In the genomic region with DNA sequence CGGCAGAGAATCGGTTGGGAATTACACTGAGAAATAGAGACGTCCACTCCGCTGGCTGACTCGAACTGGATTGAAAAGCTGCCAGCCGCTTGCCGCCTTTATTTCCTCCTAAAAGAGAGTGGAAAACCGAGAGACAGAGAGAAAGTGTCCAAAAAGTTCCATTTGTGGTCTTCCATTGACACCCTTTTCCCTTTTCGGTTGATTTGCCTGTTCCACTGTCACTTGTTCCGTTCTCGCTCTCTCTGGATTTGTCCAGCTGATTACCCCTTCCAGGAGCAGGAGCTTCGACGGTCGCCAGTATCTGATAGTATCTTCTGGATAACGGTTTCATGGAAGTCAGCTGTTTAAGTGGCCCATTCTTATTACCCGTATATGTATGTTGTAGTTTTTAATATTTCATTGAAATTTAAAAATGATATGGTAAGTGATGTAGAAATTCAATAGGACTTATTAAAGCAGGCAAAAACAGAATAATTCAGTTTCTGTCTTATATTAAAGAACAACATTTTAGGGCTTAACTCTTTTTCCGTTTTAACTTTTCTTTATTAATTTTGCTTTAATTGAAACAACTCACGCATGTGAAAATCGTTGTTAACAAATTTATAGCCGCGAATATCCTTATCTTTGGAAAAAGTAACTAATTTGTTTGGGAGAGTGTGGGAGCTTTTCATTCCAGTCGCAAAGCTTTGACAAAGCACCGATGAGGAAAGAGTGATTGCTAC, we compare ENCODE assay signal across 1 fruit fly cellular context.
A peak's percentile ranks its signal among the peaks of the same experiment; 100 is the strongest.
TF ChIP-seq lines count a peak whose summit lies in the region.

Gene Slob (minus strand): TSS at position 51 of the 722 bp plus-strand sequence.

TF ChIP-seq in whole organism, embryonic, 481 proteins besides CTCF, POLR2A, EP300 and RAD21 (continued from another document and continues in another):
- TF ChIP-seq NfI (GFP tag; optimal IDR thresholded peaks at IDR 0.05; lab: Kevin White, UChicago), result no peak
- no peak for TF ChIP-seq her (GFP tag; optimal IDR thresholded peaks at IDR 0.05; lab: Kevin White, UChicago)
- peak; percentile 15 for TF ChIP-seq phol (tag; optimal IDR thresholded peaks at IDR 0.05; lab: Kevin White, UChicago)
- no peak for TF ChIP-seq lilli (GFP tag; optimal IDR thresholded peaks at IDR 0.05; lab: Kevin White, UChicago)
- no peak for TF ChIP-seq CG2116 (GFP tag; optimal IDR thresholded peaks at IDR 0.05; lab: Kevin White, UChicago)
- TF ChIP-seq CG16779 (GFP tag; IDR thresholded peaks at IDR 0.05; lab: Robert Waterston, UW), result no peak
- peak; percentile 45 for TF ChIP-seq Meics (GFP tag; optimal IDR thresholded peaks at IDR 0.05; lab: Kevin White, UChicago)
- TF ChIP-seq yki (optimal IDR thresholded peaks at IDR 0.05; lab: Kevin White, UChicago), result no peak
- no peak for TF ChIP-seq btn (GFP tag; optimal IDR thresholded peaks at IDR 0.05; lab: Kevin White, UChicago)
- TF ChIP-seq Sox102F (GFP tag; optimal IDR thresholded peaks at IDR 0.05; lab: Kevin White, UChicago), result peak; percentile 8
- no peak for TF ChIP-seq CG14965 (GFP tag; optimal IDR thresholded peaks at IDR 0.05; lab: Kevin White, UChicago; ENCODE audit: borderline replicate concordance)
- no peak for TF ChIP-seq CG10267 (tag; optimal IDR thresholded peaks at IDR 0.05; lab: Kevin White, UChicago)
- TF ChIP-seq Sox100B (GFP tag; optimal IDR thresholded peaks at IDR 0.05; lab: Kevin White, UChicago), result peak; percentile 2
- TF ChIP-seq HLH3B (GFP tag; IDR thresholded peaks at IDR 0.05; lab: Robert Waterston, UW), result no peak
- TF ChIP-seq Lhr (GFP tag; optimal IDR thresholded peaks at IDR 0.05; lab: Kevin White, UChicago), result no peak
- peak; percentile 44 for TF ChIP-seq CG10147 (GFP tag; optimal IDR thresholded peaks at IDR 0.05; lab: Kevin White, UChicago)
- no peak for TF ChIP-seq CG33213 (GFP tag; optimal IDR thresholded peaks at IDR 0.05; lab: Kevin White, UChicago)
- TF ChIP-seq CG5245 (GFP tag; optimal IDR thresholded peaks at IDR 0.05; lab: Kevin White, UChicago), result no peak
- peak; percentile 1 for TF ChIP-seq CG7556 (GFP tag; optimal IDR thresholded peaks at IDR 0.05; lab: Kevin White, UChicago)
- no peak for TF ChIP-seq Rfx (GFP tag; IDR thresholded peaks at IDR 0.05; lab: Robert Waterston, UW)
- peak; percentile 39 for TF ChIP-seq CG3281 (GFP tag; optimal IDR thresholded peaks at IDR 0.05; lab: Kevin White, UChicago)
- no peak for TF ChIP-seq CG17912 (GFP tag; optimal IDR thresholded peaks at IDR 0.05; lab: Kevin White, UChicago)
- no peak for TF ChIP-seq NK7.1 (GFP tag; optimal IDR thresholded peaks at IDR 0.05; lab: Kevin White, UChicago)
- no peak for TF ChIP-seq slbo (GFP tag; IDR thresholded peaks at IDR 0.05; lab: Robert Waterston, UW)
- no peak for TF ChIP-seq Tbp (GFP tag; optimal IDR thresholded peaks at IDR 0.05; lab: Kevin White, UChicago)
- TF ChIP-seq hbn (GFP tag; IDR thresholded peaks at IDR 0.05; lab: Robert Waterston, UW; ENCODE audit: partially characterized antibody), result no peak
- no peak for TF ChIP-seq CG5953 (GFP tag; IDR thresholded peaks at IDR 0.05; lab: Robert Waterston, UW)
- TF ChIP-seq CG1792 (GFP tag; optimal IDR thresholded peaks at IDR 0.05; lab: Kevin White, UChicago), result no peak
- TF ChIP-seq CG13624 (GFP tag; optimal IDR thresholded peaks at IDR 0.05; lab: Kevin White, UChicago), result no peak
- TF ChIP-seq dmrt99B (tag; optimal IDR thresholded peaks at IDR 0.05; lab: Kevin White, UChicago), result peak; percentile 30
- no peak for TF ChIP-seq Opbp (GFP tag; IDR thresholded peaks at IDR 0.05; lab: Robert Waterston, UW; ENCODE audit: partially characterized antibody)
- no peak for TF ChIP-seq gem (tag; optimal IDR thresholded peaks at IDR 0.05; lab: Kevin White, UChicago)
- no peak for TF ChIP-seq gro (GFP tag; optimal IDR thresholded peaks at IDR 0.05; lab: Kevin White, UChicago)
- no peak for TF ChIP-seq CG2875 (GFP tag; optimal IDR thresholded peaks at IDR 0.05; lab: Kevin White, UChicago)
- no peak for TF ChIP-seq ase (GFP tag; IDR thresholded peaks at IDR 0.05; lab: Robert Waterston, UW)
- no peak for TF ChIP-seq CG31224 (GFP tag; IDR thresholded peaks at IDR 0.05; lab: Robert Waterston, UW)
- TF ChIP-seq pho (GFP tag; optimal IDR thresholded peaks at IDR 0.05; lab: Kevin White, UChicago), result no peak
- peak; percentile 34 for TF ChIP-seq CG3995 (GFP tag; optimal IDR thresholded peaks at IDR 0.05; lab: Kevin White, UChicago)
- no peak for TF ChIP-seq slou (GFP tag; optimal IDR thresholded peaks at IDR 0.05; lab: Kevin White, UChicago)
- no peak for TF ChIP-seq Med (GFP tag; lab: Kevin White, UChicago)
- no peak for TF ChIP-seq amos (GFP tag; IDR thresholded peaks at IDR 0.05; lab: Robert Waterston, UW; ENCODE audit: partially characterized antibody)
- no peak for TF ChIP-seq CG6689 (GFP tag; IDR thresholded peaks at IDR 0.05; lab: Robert Waterston, UW)
- no peak for TF ChIP-seq CG9215 (GFP tag; IDR thresholded peaks at IDR 0.05; lab: Robert Waterston, UW)
- no peak for TF ChIP-seq Optix (GFP tag; IDR thresholded peaks at IDR 0.05; lab: Robert Waterston, UW)
- TF ChIP-seq CG30431 (GFP tag; optimal IDR thresholded peaks at IDR 0.05; lab: Kevin White, UChicago), result no peak
- no peak for TF ChIP-seq Dip3 (GFP tag; optimal IDR thresholded peaks at IDR 0.05; lab: Kevin White, UChicago)
- TF ChIP-seq Antp (GFP tag; optimal IDR thresholded peaks at IDR 0.05; lab: Kevin White, UChicago), result no peak
- TF ChIP-seq ATbp (GFP tag; optimal IDR thresholded peaks at IDR 0.05; lab: Kevin White, UChicago), result no peak
- TF ChIP-seq CG3163 (GFP tag; optimal IDR thresholded peaks at IDR 0.05; lab: Kevin White, UChicago), result no peak
- TF ChIP-seq CG31365 (tag; optimal IDR thresholded peaks at IDR 0.05; lab: Kevin White, UChicago), result no peak
- no peak for TF ChIP-seq bcd (GFP tag; optimal IDR thresholded peaks at IDR 0.05; lab: Kevin White, UChicago)
- TF ChIP-seq mam (GFP tag; optimal IDR thresholded peaks at IDR 0.05; lab: Kevin White, UChicago), result no peak
- TF ChIP-seq bab2 (GFP tag; optimal IDR thresholded peaks at IDR 0.05; lab: Kevin White, UChicago), result no peak
- peak; percentile 87 for TF ChIP-seq pfk (GFP tag; optimal IDR thresholded peaks at IDR 0.05; lab: Kevin White, UChicago)
- no peak for TF ChIP-seq dimm (GFP tag; IDR thresholded peaks at IDR 0.05; lab: Robert Waterston, UW)
- peak; percentile 6 for TF ChIP-seq BtbVII (GFP tag; optimal IDR thresholded peaks at IDR 0.05; lab: Kevin White, UChicago)
- no peak for TF ChIP-seq CG10209 (GFP tag; optimal IDR thresholded peaks at IDR 0.05; lab: Kevin White, UChicago)
- TF ChIP-seq CG1647 (GFP tag; optimal IDR thresholded peaks at IDR 0.05; lab: Kevin White, UChicago), result no peak
- TF ChIP-seq zfh2 (GFP tag; optimal IDR thresholded peaks at IDR 0.05; lab: Kevin White, UChicago), result no peak
- TF ChIP-seq CkIIα-i1 (GFP tag; IDR thresholded peaks at IDR 0.05; lab: Robert Waterston, UW), result no peak
- TF ChIP-seq CG15269 (tag; optimal IDR thresholded peaks at IDR 0.05; lab: Kevin White, UChicago), result no peak
- TF ChIP-seq CG11398 (GFP tag; optimal IDR thresholded peaks at IDR 0.05; lab: Kevin White, UChicago), result no peak
- no peak for TF ChIP-seq mld (GFP tag; IDR thresholded peaks at IDR 0.05; lab: Robert Waterston, UW; ENCODE audit: partially characterized antibody)
- no peak for TF ChIP-seq CG9817 (tag; optimal IDR thresholded peaks at IDR 0.05; lab: Kevin White, UChicago)
- TF ChIP-seq CG5180 (GFP tag; optimal IDR thresholded peaks at IDR 0.05; lab: Kevin White, UChicago), result no peak
- TF ChIP-seq CG10543 (GFP tag; optimal IDR thresholded peaks at IDR 0.05; lab: Kevin White, UChicago), result no peak
- TF ChIP-seq Lim3 (GFP tag; IDR thresholded peaks at IDR 0.05; lab: Robert Waterston, UW), result no peak
- no peak for TF ChIP-seq sima (GFP tag; optimal IDR thresholded peaks at IDR 0.05; lab: Kevin White, UChicago)
- TF ChIP-seq CrebB (tag; optimal IDR thresholded peaks at IDR 0.05; lab: Kevin White, UChicago), result no peak
- no peak for TF ChIP-seq Vsx1 (GFP tag; optimal IDR thresholded peaks at IDR 0.05; lab: Kevin White, UChicago)
- TF ChIP-seq CG30020 (tag; optimal IDR thresholded peaks at IDR 0.05; lab: Kevin White, UChicago), result no peak
- TF ChIP-seq E2f2 (GFP tag; IDR thresholded peaks at IDR 0.05; lab: Robert Waterston, UW), result no peak
- TF ChIP-seq sens (GFP tag; lab: Kevin White, UChicago), result peak; percentile 31
- no peak for TF ChIP-seq CG10959 (GFP tag; IDR thresholded peaks at IDR 0.05; lab: Robert Waterston, UW)
- no peak for TF ChIP-seq CG8944 (GFP tag; optimal IDR thresholded peaks at IDR 0.05; lab: Kevin White, UChicago)
- no peak for TF ChIP-seq gt (GFP tag; IDR thresholded peaks at IDR 0.05; lab: Robert Waterston, UW)
- no peak for TF ChIP-seq pnt (GFP tag; optimal IDR thresholded peaks at IDR 0.05; lab: Kevin White, UChicago)
- TF ChIP-seq bsh (GFP tag; optimal IDR thresholded peaks at IDR 0.05; lab: Kevin White, UChicago), result no peak
- no peak for TF ChIP-seq dm (GFP tag; optimal IDR thresholded peaks at IDR 0.05; lab: Kevin White, UChicago)
- no peak for TF ChIP-seq CG6765 (GFP tag; optimal IDR thresholded peaks at IDR 0.05; lab: Kevin White, UChicago)
- no peak for TF ChIP-seq ara (GFP tag; IDR thresholded peaks at IDR 0.05; lab: Robert Waterston, UW)
- TF ChIP-seq inv (GFP tag; IDR thresholded peaks at IDR 0.05; lab: Robert Waterston, UW; ENCODE audit: partially characterized antibody), result no peak
- no peak for TF ChIP-seq Hand (GFP tag; optimal IDR thresholded peaks at IDR 0.05; lab: Kevin White, UChicago)
- TF ChIP-seq Doc2 (GFP tag; IDR thresholded peaks at IDR 0.05; lab: Robert Waterston, UW), result no peak
- no peak for TF ChIP-seq toy (GFP tag; IDR thresholded peaks at IDR 0.05; lab: Robert Waterston, UW)
- no peak for TF ChIP-seq CG2199 (GFP tag; IDR thresholded peaks at IDR 0.05; lab: Robert Waterston, UW)
- TF ChIP-seq croc (GFP tag; conservative IDR thresholded peaks at IDR 0.05; lab: Robert Waterston, UW), result no peak
- TF ChIP-seq Fer1 (GFP tag; optimal IDR thresholded peaks at IDR 0.05; lab: Kevin White, UChicago), result peak; percentile 20
- TF ChIP-seq crc (GFP tag; optimal IDR thresholded peaks at IDR 0.05; lab: Kevin White, UChicago), result no peak
- no peak for TF ChIP-seq Side (GFP tag; optimal IDR thresholded peaks at IDR 0.05; lab: Kevin White, UChicago)
- TF ChIP-seq CG12659 (GFP tag; optimal IDR thresholded peaks at IDR 0.05; lab: Kevin White, UChicago), result no peak
- TF ChIP-seq Lpt (GFP tag; optimal IDR thresholded peaks at IDR 0.05; lab: Kevin White, UChicago), result no peak
- no peak for TF ChIP-seq peb (GFP tag; IDR thresholded peaks at IDR 0.05; lab: Robert Waterston, UW)
- TF ChIP-seq CG10979 (tag; optimal IDR thresholded peaks at IDR 0.05; lab: Kevin White, UChicago), result no peak
- no peak for TF ChIP-seq unpg (GFP tag; optimal IDR thresholded peaks at IDR 0.05; lab: Kevin White, UChicago)
- TF ChIP-seq Trl (optimal IDR thresholded peaks at IDR 0.05; lab: Kevin White, UChicago), result peak; percentile 4 to 47
- TF ChIP-seq Trl (GFP tag; optimal IDR thresholded peaks at IDR 0.05; lab: Kevin White, UChicago), result no peak
- TF ChIP-seq ac (GFP tag; optimal IDR thresholded peaks at IDR 0.05; lab: Kevin White, UChicago), result no peak
- no peak for TF ChIP-seq HmgZ (tag; optimal IDR thresholded peaks at IDR 0.05; lab: Kevin White, UChicago)
- TF ChIP-seq CG1233 (GFP tag; optimal IDR thresholded peaks at IDR 0.05; lab: Kevin White, UChicago), result no peak
- TF ChIP-seq wor (GFP tag; IDR thresholded peaks at IDR 0.05; lab: Robert Waterston, UW), result no peak
- no peak for TF ChIP-seq otp (GFP tag; IDR thresholded peaks at IDR 0.05; lab: Robert Waterston, UW)
- no peak for TF ChIP-seq Neu2 (GFP tag; optimal IDR thresholded peaks at IDR 0.05; lab: Kevin White, UChicago; ENCODE audit: borderline replicate concordance)
- no peak for TF ChIP-seq br (optimal IDR thresholded peaks at IDR 0.05; lab: Kevin White, UChicago)
- no peak for TF ChIP-seq YL-1 (GFP tag; optimal IDR thresholded peaks at IDR 0.05; lab: Kevin White, UChicago)
- peak; percentile 16 for TF ChIP-seq CG9727 (GFP tag; optimal IDR thresholded peaks at IDR 0.05; lab: Kevin White, UChicago)
- TF ChIP-seq Oaz (GFP tag; IDR thresholded peaks at IDR 0.05; lab: Robert Waterston, UW), result no peak
- TF ChIP-seq pan (optimal IDR thresholded peaks at IDR 0.05; lab: Kevin White, UChicago), result no peak
- TF ChIP-seq pan (GFP tag; optimal IDR thresholded peaks at IDR 0.05 in 1 of 2, IDR thresholded peaks at IDR 0.05 in 1 of 2), result no peak
- TF ChIP-seq ERR (GFP tag; optimal IDR thresholded peaks at IDR 0.05; lab: Kevin White, UChicago), result no peak
- no peak for TF ChIP-seq dpn (GFP tag; optimal IDR thresholded peaks at IDR 0.05; lab: Kevin White, UChicago)
- TF ChIP-seq Pdp1 (GFP tag; optimal IDR thresholded peaks at IDR 0.05; lab: Kevin White, UChicago), result no peak
- TF ChIP-seq MTF-1 (GFP tag; optimal IDR thresholded peaks at IDR 0.05; lab: Kevin White, UChicago; ENCODE audit: borderline replicate concordance), result no peak
- no peak for TF ChIP-seq ttk (GFP tag; IDR thresholded peaks at IDR 0.05; lab: Robert Waterston, UW)
- TF ChIP-seq CoRest (tag; optimal IDR thresholded peaks at IDR 0.05; lab: Kevin White, UChicago), result no peak
- TF ChIP-seq Dp (GFP tag; optimal IDR thresholded peaks at IDR 0.05; lab: Kevin White, UChicago), result no peak
- TF ChIP-seq NC2α (GFP tag; optimal IDR thresholded peaks at IDR 0.05; lab: Kevin White, UChicago), result no peak
- TF ChIP-seq Hr51 (GFP tag; optimal IDR thresholded peaks at IDR 0.05; lab: Kevin White, UChicago), result peak in 1 of 2 experiments; percentile 1
- no peak for TF ChIP-seq CG10431 (GFP tag; optimal IDR thresholded peaks at IDR 0.05; lab: Kevin White, UChicago)
- TF ChIP-seq CG11504 (tag; optimal IDR thresholded peaks at IDR 0.05; lab: Kevin White, UChicago), result peak; percentile 47
- peak; percentile 54 for TF ChIP-seq CG2678 (tag; optimal IDR thresholded peaks at IDR 0.05; lab: Kevin White, UChicago)
- no peak for TF ChIP-seq CG12104 (GFP tag; optimal IDR thresholded peaks at IDR 0.05; lab: Kevin White, UChicago)
- TF ChIP-seq CG7745 (tag; optimal IDR thresholded peaks at IDR 0.05; lab: Kevin White, UChicago), result no peak
- no peak for TF ChIP-seq CG8765 (GFP tag; IDR thresholded peaks at IDR 0.05; lab: Robert Waterston, UW)
- TF ChIP-seq CG6791 (GFP tag; IDR thresholded peaks at IDR 0.05; lab: Robert Waterston, UW; ENCODE audit: partially characterized antibody), result no peak
- no peak for TF ChIP-seq row (GFP tag; IDR thresholded peaks at IDR 0.05; lab: Robert Waterston, UW)
- TF ChIP-seq ro (GFP tag; IDR thresholded peaks at IDR 0.05; lab: Robert Waterston, UW), result no peak
- no peak for TF ChIP-seq CG4282 (GFP tag; optimal IDR thresholded peaks at IDR 0.05; lab: Kevin White, UChicago)
- no peak for TF ChIP-seq CG4360 (GFP tag; IDR thresholded peaks at IDR 0.05; lab: Robert Waterston, UW)
- no peak for TF ChIP-seq schlank (tag; optimal IDR thresholded peaks at IDR 0.05; lab: Kevin White, UChicago)
- no peak for TF ChIP-seq kay (GFP tag; optimal IDR thresholded peaks at IDR 0.05; lab: Kevin White, UChicago)
